Worm (Caenorhabditis elegans): ENCODE measurements around the gene Y22D7AL.16.

The Y22D7AL.16 gene

ce11 chrIII:1668519-1668918, 3.5 kb upstream of the Y22D7AL.16 start, which contains the start of gene glb-30:
glb-30 (minus strand) TSS chrIII:1668619.
- peak; percentile 13 for TF ChIP-seq Y22D7AL.16 (tag; optimal IDR thresholded peaks at IDR 0.05)
- TF ChIP-seq pat-9 (tag; optimal IDR thresholded peaks at IDR 0.05): no peak

DNA sequence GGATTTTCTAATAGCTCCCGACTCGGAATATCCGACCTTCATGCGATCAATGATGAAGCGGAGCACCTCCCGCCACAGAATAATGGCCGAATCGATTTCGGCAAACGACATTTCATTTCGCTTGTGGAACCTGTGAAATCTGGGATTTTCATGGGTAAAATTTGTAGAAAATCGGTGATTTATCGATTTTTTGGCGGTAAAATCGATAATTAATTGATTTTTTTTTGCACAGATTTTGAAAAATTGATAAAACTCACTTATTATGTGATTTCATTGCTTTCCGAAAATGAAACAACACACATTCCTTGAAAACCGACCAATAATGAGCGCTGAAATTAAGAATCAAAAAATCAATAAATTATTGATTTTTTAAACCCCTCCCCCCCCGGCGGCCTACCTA, 1.9 kb upstream of the Y22D7AL.16 start:
- TF ChIP-seq unc-86 (tag; optimal IDR thresholded peaks at IDR 0.05) (no peak), ceh-48 (tag; optimal IDR thresholded peaks at IDR 0.05) (peak; percentile 15)

- no peak for TF ChIP-seq fkh-6 (tag; optimal IDR thresholded peaks at IDR 0.05)
- no peak for TF ChIP-seq unc-42 (tag; optimal IDR thresholded peaks at IDR 0.05)
- no peak for TF ChIP-seq ceh-19 (GFP tag; optimal IDR thresholded peaks at IDR 0.05)
- no peak for TF ChIP-seq fax-1 (tag; optimal IDR thresholded peaks at IDR 0.05)
- no peak for TF ChIP-seq sox-2 (GFP tag; IDR thresholded peaks at IDR 0.05)
- no peak for TF ChIP-seq sox-4 (tag; optimal IDR thresholded peaks at IDR 0.05)
- no peak for TF ChIP-seq unc-86 (tag; optimal IDR thresholded peaks at IDR 0.05)
- no peak for TF ChIP-seq nhr-11 (tag; optimal IDR thresholded peaks at IDR 0.05)
- no peak for TF ChIP-seq ama-1 (optimal IDR thresholded peaks at IDR 0.05)
- TF ChIP-seq madf-2 (tag; optimal IDR thresholded peaks at IDR 0.05): no peak
- TF ChIP-seq unc-55 (GFP tag; optimal IDR thresholded peaks at IDR 0.05): no peak
- no peak for TF ChIP-seq pha-2 (tag; optimal IDR thresholded peaks at IDR 0.05)
- no peak for TF ChIP-seq Y22D7AL.16 (tag; optimal IDR thresholded peaks at IDR 0.05)
- TF ChIP-seq hlh-30 (tag; optimal IDR thresholded peaks at IDR 0.05; ENCODE audit: insufficient read depth): no peak
- no peak for TF ChIP-seq C08G9.2 (tag; optimal IDR thresholded peaks at IDR 0.05)
- TF ChIP-seq unc-3 (GFP tag; conservative IDR thresholded peaks at IDR 0.05): no peak
- no peak for TF ChIP-seq unc-3 (tag; optimal IDR thresholded peaks at IDR 0.05)
- TF ChIP-seq hlh-13 (GFP tag; optimal IDR thresholded peaks at IDR 0.05): no peak
- no peak for TF ChIP-seq lim-6 (tag; optimal IDR thresholded peaks at IDR 0.05)
- no peak for TF ChIP-seq tbx-2 (tag; optimal IDR thresholded peaks at IDR 0.05)
Observed at ce11 chrIII:1665799-1666308, 838 bp upstream of the Y22D7AL.16 start, which contains the start of gene Y22D7AR.3. Y22D7AR.3 (minus strand) TSS chrIII:1665849.

- TF ChIP-seq Y22D7AL.16 (tag; optimal IDR thresholded peaks at IDR 0.05) (no peak), tbx-2 (tag; optimal IDR thresholded peaks at IDR 0.05) (no peak), ceh-31 (tag; optimal IDR thresholded peaks at IDR 0.05) (no peak), ets-4 (tag; optimal IDR thresholded peaks at IDR 0.05) (no peak), elt-4 (tag; optimal IDR thresholded peaks at IDR 0.05) (no peak), dve-1 (tag; optimal IDR thresholded peaks at IDR 0.05) (no peak), pag-3 (tag; optimal IDR thresholded peaks at IDR 0.05; ENCODE audit: borderline replicate concordance) (no peak), K09A11.1 (tag; optimal IDR thresholded peaks at IDR 0.05; ENCODE audit: insufficient read depth) (no peak), dmd-4 (tag; optimal IDR thresholded peaks at IDR 0.05; ENCODE audit: borderline replicate concordance) (no peak), lin-11 (tag; optimal IDR thresholded peaks at IDR 0.05) (no peak), F13H6.1 (tag; optimal IDR thresholded peaks at IDR 0.05) (no peak), eyg-1 (tag; optimal IDR thresholded peaks at IDR 0.05) (no peak), mec-3 (tag; optimal IDR thresholded peaks at IDR 0.05; ENCODE audit: borderline replicate concordance) (no peak), pat-9 (tag; optimal IDR thresholded peaks at IDR 0.05) (no peak)
Observed at ce11 chrIII:1665373-1665772, 357 bp upstream of the Y22D7AL.16 start.

ce11 chrIII:1663056-1663455, 2.0 kb downstream of the Y22D7AL.16 start:
- no peak for TF ChIP-seq sox-2 (GFP tag; IDR thresholded peaks at IDR 0.05)
- TF ChIP-seq K09A11.1 (tag; optimal IDR thresholded peaks at IDR 0.05; ENCODE audit: insufficient read depth): no peak

ce11 chrIII:1662405-1662804, 2.6 kb downstream of the Y22D7AL.16 start:
- no peak for TF ChIP-seq hlh-30 (tag; optimal IDR thresholded peaks at IDR 0.05; ENCODE audit: insufficient read depth)
- no peak for TF ChIP-seq tbx-7 (tag; optimal IDR thresholded peaks at IDR 0.05)
- TF ChIP-seq pha-2 (tag; optimal IDR thresholded peaks at IDR 0.05): no peak
